Worm (Caenorhabditis elegans) whole organism, L4 larva: ENCODE measurements around the gene cct-5.

ENCODE experiments used
- R02D3.7 ChIP-seq: fragments of 150-350 bp; sonication (generic microtip); optimal IDR thresholded peaks from 3 replicates; lab custom pipeline; 2014; ENCODE audit warnings: missing biosample characterization, missing genetic modification characterization
- T26A8.4 ChIP-seq: fragments of 200-800 bp; sonication (Bioruptor generic); IDR thresholded peaks from 2 replicates; pipeline ENCODE4 v1.3.6; 2022; ENCODE audit warnings: missing genetic modification characterization, missing compliant biosample characterization
- ceh-28 ChIP-seq: fragments of 150-350 bp; optimal IDR thresholded peaks from 2 replicates; lab custom pipeline; 2014; ENCODE audit warnings: missing biosample characterization, missing genetic modification reagents, missing genetic modification characterization
- lim-7 ChIP-seq: fragments of 200-800 bp; sonication (Bioruptor generic); IDR thresholded peaks from 2 replicates; pipeline ENCODE4 v1.3.6; 2022; ENCODE audit warnings: missing genetic modification characterization, missing compliant biosample characterization
- lin-1 ChIP-seq: fragments of 200-800 bp; sonication (Bioruptor generic); IDR thresholded peaks from 2 replicates; pipeline ENCODE4 v1.3.6; 2022; ENCODE audit warnings: missing genetic modification reagents, missing genetic modification characterization, missing compliant biosample characterization
- nhr-6 ChIP-seq: fragments of 150-350 bp; optimal IDR thresholded peaks from 2 replicates; lab custom pipeline; 2014; ENCODE audit warnings: missing biosample characterization, missing genetic modification characterization
- nhr-76 ChIP-seq: fragments of 150-350 bp; optimal IDR thresholded peaks from 2 replicates; lab custom pipeline; 2014; ENCODE audit warnings: missing biosample characterization, missing genetic modification characterization

DNA sequence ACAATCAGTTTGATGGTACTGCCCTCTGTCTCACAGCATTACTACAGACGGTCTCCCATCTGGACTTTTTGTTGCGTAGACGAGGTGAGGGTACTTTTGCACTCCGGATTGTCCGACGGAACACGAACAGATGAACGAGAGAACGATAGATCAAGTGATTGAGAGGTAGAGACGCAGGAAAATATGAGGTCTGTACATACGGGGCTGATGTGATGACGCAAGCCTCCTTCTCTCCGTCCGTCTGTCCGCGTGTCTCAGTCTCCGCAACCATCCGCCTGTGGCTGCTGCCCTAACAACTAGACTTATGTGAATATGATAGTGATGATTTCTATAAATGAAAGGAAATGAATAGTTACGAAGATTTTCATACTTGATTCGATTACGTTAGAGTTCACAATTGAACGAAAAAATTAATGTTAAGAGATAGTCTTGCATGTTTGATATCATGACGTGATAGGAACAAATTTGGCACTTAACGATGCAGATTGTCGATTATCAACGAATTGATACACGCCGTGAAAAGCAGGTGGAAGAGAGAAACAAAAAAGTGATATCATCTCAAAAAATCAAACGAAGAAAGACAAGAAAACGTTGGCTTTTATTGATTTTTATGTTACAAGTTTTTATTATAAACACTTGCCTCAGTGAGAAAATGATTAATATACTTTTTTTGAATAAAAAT, 5.2 kb downstream of the cct-5 start:
- TF ChIP-seq nhr-6 (tag; lab: Kevin White, UChicago), result no peak
- TF ChIP-seq R02D3.7 (tag; lab: Kevin White, UChicago), result no peak
- no peak for TF ChIP-seq lin-1 (GFP tag; lab: Robert Waterston, UW)
- TF ChIP-seq nhr-76 (tag; lab: Kevin White, UChicago), result no peak
- no peak for TF ChIP-seq lim-7 (GFP tag; lab: Robert Waterston, UW)
- TF ChIP-seq T26A8.4, result peak; percentile 50
- TF ChIP-seq ceh-28 (tag; lab: Kevin White, UChicago), result no peak
